Comparison of ENCODE assay signal across 1 fruit fly cellular context in genomic region chr3L:6458725-6459124, dm6.
A peak's percentile ranks its signal among the peaks of the same experiment; 100 is the strongest.
TF ChIP-seq lines count a peak whose summit lies in the region.

No protein-coding gene starts in this region.

TF ChIP-seq in whole organism, prepupa, 60 proteins besides CTCF, POLR2A, EP300 and RAD21 (continued from another document):
- TF ChIP-seq CG1621 (tag; optimal IDR thresholded peaks at IDR 0.05; lab: Kevin White, UChicago) (peak; percentile 30), Eip78C (GFP tag; lab: Kevin White, UChicago) (peak; percentile 88), CG16779 (tag; optimal IDR thresholded peaks at IDR 0.05; lab: Kevin White, UChicago) (no peak), CG6854 (GFP tag; optimal IDR thresholded peaks at IDR 0.05; lab: Kevin White, UChicago) (no peak), cyc (GFP tag; optimal IDR thresholded peaks at IDR 0.05; lab: Kevin White, UChicago) (peak; percentile 10), CG10631 (GFP tag; optimal IDR thresholded peaks at IDR 0.05; lab: Kevin White, UChicago) (peak; percentile 69), CG10669 (GFP tag; optimal IDR thresholded peaks at IDR 0.05; lab: Kevin White, UChicago) (peak; percentile 66), OdsH (GFP tag; optimal IDR thresholded peaks at IDR 0.05; lab: Kevin White, UChicago) (peak; percentile 30), CG6276 (GFP tag; optimal IDR thresholded peaks at IDR 0.05; lab: Kevin White, UChicago) (peak; percentile 12), fd85E (GFP tag; optimal IDR thresholded peaks at IDR 0.05; lab: Kevin White, UChicago) (no peak), Eip93F (GFP tag; optimal IDR thresholded peaks at IDR 0.05; lab: Kevin White, UChicago) (no peak), CG11902 (GFP tag; optimal IDR thresholded peaks at IDR 0.05; lab: Kevin White, UChicago) (no peak), vri (GFP tag; optimal IDR thresholded peaks at IDR 0.05; lab: Kevin White, UChicago) (no peak), achi (GFP tag; optimal IDR thresholded peaks at IDR 0.05; lab: Kevin White, UChicago) (peak; percentile 60), Smox (GFP tag; optimal IDR thresholded peaks at IDR 0.05; lab: Kevin White, UChicago) (peak; percentile 32), Ets96B (tag; optimal IDR thresholded peaks at IDR 0.05; lab: Kevin White, UChicago) (peak; percentile 77), CG32006 (GFP tag; optimal IDR thresholded peaks at IDR 0.05; lab: Kevin White, UChicago) (peak; percentile 50), net (GFP tag; optimal IDR thresholded peaks at IDR 0.05; lab: Kevin White, UChicago) (peak; percentile 64), lz (GFP tag; optimal IDR thresholded peaks at IDR 0.05; lab: Kevin White, UChicago) (no peak), eg (GFP tag; IDR thresholded peaks at IDR 0.05; lab: Robert Waterston, UW) (0 out of 3 replicates have a peak, but pooled peaks have one; percentile 28), CG6792 (GFP tag; optimal IDR thresholded peaks at IDR 0.05; lab: Kevin White, UChicago) (peak; percentile 54), salr (GFP tag; optimal IDR thresholded peaks at IDR 0.05; lab: Kevin White, UChicago) (peak; percentile 15 to 30), Sox102F (GFP tag; optimal IDR thresholded peaks at IDR 0.05; lab: Kevin White, UChicago) (no peak), Sox14 (GFP tag; optimal IDR thresholded peaks at IDR 0.05; lab: Kevin White, UChicago) (peak; percentile 49), CG3032 (tag; optimal IDR thresholded peaks at IDR 0.05; lab: Kevin White, UChicago) (peak; percentile 71), Gug (GFP tag; IDR thresholded peaks at IDR 0.05; lab: Robert Waterston, UW) (no peak), Hr4 (GFP tag; optimal IDR thresholded peaks at IDR 0.05; lab: Kevin White, UChicago) (peak; percentile 58), CG6163 (GFP tag; IDR thresholded peaks at IDR 0.05; lab: Robert Waterston, UW) (peak; percentile 65; the same call in 2 of the 3 replicates), Met (GFP tag; optimal IDR thresholded peaks at IDR 0.05; lab: Kevin White, UChicago) (no peak)
